Worm (Caenorhabditis elegans) whole organism, late embryonic: ENCODE results near the gene unc-79.
A peak's percentile ranks its signal among the peaks of the same experiment; 100 is the strongest.

Source experiments
- C08G9.2 ChIP-seq: sonication (generic microtip); optimal IDR thresholded peaks from 2 replicates; lab custom pipeline; 2016; ENCODE audit warnings: mild to moderate bottlenecking, missing genetic modification characterization, moderate library complexity, missing compliant biosample characterization
- C38D4.7 ChIP-seq: fragments of 200-800 bp; sonication (Bioruptor generic); optimal IDR thresholded peaks from 2 replicates; lab custom pipeline; 2018; ENCODE audit warnings: mild to moderate bottlenecking, missing genetic modification characterization, moderate library complexity, missing compliant biosample characterization
- K09A11.1 ChIP-seq: sonication (generic microtip); optimal IDR thresholded peaks from 2 replicates; lab custom pipeline; 2017; ENCODE audit warnings: antibody characterized with exemption, mild to moderate bottlenecking, missing genetic modification characterization, missing compliant biosample characterization; ENCODE audit not compliant: insufficient read depth
- T23F11.4 ChIP-seq: fragments of 200-800 bp; sonication (Bioruptor generic); optimal IDR thresholded peaks from 2 replicates; lab custom pipeline; 2018; ENCODE audit warnings: mild to moderate bottlenecking, missing genetic modification characterization, missing compliant biosample characterization
- ceh-18 ChIP-seq: sonication (generic microtip); optimal IDR thresholded peaks from 2 replicates; lab custom pipeline; 2016; ENCODE audit warnings: missing genetic modification characterization, missing compliant biosample characterization
- ceh-2 ChIP-seq: sonication (generic microtip); optimal IDR thresholded peaks from 2 replicates; lab custom pipeline; 2016; ENCODE audit warnings: missing genotype, missing genetic modification characterization, missing compliant biosample characterization
- ceh-22 ChIP-seq: sonication (generic microtip); optimal IDR thresholded peaks from 2 replicates; lab custom pipeline; 2017; ENCODE audit warnings: missing biosample characterization, missing genetic modification characterization
- ceh-34 ChIP-seq: sonication (generic microtip); optimal IDR thresholded peaks from 2 replicates; lab custom pipeline; 2016; ENCODE audit warnings: mild to moderate bottlenecking, missing genetic modification characterization, missing compliant biosample characterization
- ceh-45 ChIP-seq: fragments of 200-800 bp; sonication (Bioruptor generic); IDR thresholded peaks from 2 replicates; pipeline ENCODE4 v1.3.6; 2022; ENCODE audit warnings: missing genetic modification reagents, missing genetic modification characterization, missing compliant biosample characterization
- ceh-6 ChIP-seq: fragments of 200-800 bp; sonication (Bioruptor generic); optimal IDR thresholded peaks from 2 replicates; lab custom pipeline; 2018; ENCODE audit warnings: mild to moderate bottlenecking, missing genetic modification characterization, missing compliant biosample characterization
- che-1 ChIP-seq: sonication (generic microtip); optimal IDR thresholded peaks from 2 replicates; lab custom pipeline; 2016; ENCODE audit warnings: mild to moderate bottlenecking, missing genetic modification characterization, missing compliant biosample characterization
- dve-1 ChIP-seq: sonication (generic microtip); optimal IDR thresholded peaks from 2 replicates; lab custom pipeline; 2017; ENCODE audit warnings: antibody characterized with exemption, mild to moderate bottlenecking, missing genetic modification characterization, missing compliant biosample characterization
- elt-2 ChIP-seq: sonication (generic microtip); optimal IDR thresholded peaks from 2 replicates; lab custom pipeline; 2016; ENCODE audit warnings: missing genetic modification reagents, missing genetic modification characterization, missing compliant biosample characterization
- fax-1 ChIP-seq: sonication (generic microtip); optimal IDR thresholded peaks from 2 replicates; lab custom pipeline; 2016; ENCODE audit warnings: missing genotype, missing genetic modification characterization, missing compliant biosample characterization
- gmeb-2 ChIP-seq: sonication (generic microtip); optimal IDR thresholded peaks from 2 replicates; lab custom pipeline; 2016; ENCODE audit warnings: missing genetic modification characterization, inconsistent platforms, missing compliant biosample characterization
- hlh-13 ChIP-seq: fragments of 200-800 bp; sonication (Bioruptor generic); optimal IDR thresholded peaks from 2 replicates; lab custom pipeline; 2018; ENCODE audit warnings: mild to moderate bottlenecking, missing genetic modification characterization, missing compliant biosample characterization
- hlh-30 ChIP-seq: sonication (generic microtip); optimal IDR thresholded peaks from 2 replicates; lab custom pipeline; 2017; ENCODE audit warnings: antibody characterized with exemption, missing genetic modification characterization, missing compliant biosample characterization; ENCODE audit not compliant: insufficient read depth
- hlh-8 ChIP-seq: sonication (generic microtip); optimal IDR thresholded peaks from 2 replicates; lab custom pipeline; 2016; ENCODE audit warnings: missing genotype, missing genetic modification characterization, missing compliant biosample characterization
- madf-2 ChIP-seq: sonication (generic microtip); optimal IDR thresholded peaks from 2 replicates; lab custom pipeline; 2017; ENCODE audit warnings: missing genetic modification characterization, missing compliant biosample characterization
- nfya-1 ChIP-seq: sonication (generic microtip); optimal IDR thresholded peaks from 2 replicates; lab custom pipeline; 2017; ENCODE audit warnings: missing genetic modification characterization, mild to moderate bottlenecking, missing compliant biosample characterization, antibody characterized with exemption, moderate library complexity
- nhr-11 ChIP-seq: fragments of 150-350 bp; optimal IDR thresholded peaks from 2 replicates; lab custom pipeline; 2014; ENCODE audit warnings: missing biosample characterization, missing genetic modification characterization
- nhr-232 ChIP-seq: sonication (generic microtip); optimal IDR thresholded peaks from 2 replicates; lab custom pipeline; 2016; ENCODE audit warnings: missing genetic modification characterization, missing compliant biosample characterization
- pat-9 ChIP-seq: fragments of 200-800 bp; sonication (Bioruptor generic); optimal IDR thresholded peaks from 2 replicates; lab custom pipeline; 2018; ENCODE audit warnings: mild to moderate bottlenecking, missing genetic modification characterization, moderate library complexity, missing compliant biosample characterization
- pax-1 ChIP-seq: fragments of 150-350 bp; optimal IDR thresholded peaks from 2 replicates; lab custom pipeline; 2014; ENCODE audit warnings: missing biosample characterization, missing genetic modification characterization
- pha-2 ChIP-seq: sonication (generic microtip); optimal IDR thresholded peaks from 2 replicates; lab custom pipeline; 2017; ENCODE audit warnings: mild to moderate bottlenecking, missing genetic modification characterization, missing compliant biosample characterization
- pqm-1 ChIP-seq: sonication (generic microtip); optimal IDR thresholded peaks from 2 replicates; lab custom pipeline; 2016; ENCODE audit warnings: missing genetic modification characterization, missing compliant biosample characterization
- pros-1 ChIP-seq: fragments of 150-350 bp; optimal IDR thresholded peaks from 2 replicates; lab custom pipeline; 2014; ENCODE audit warnings: missing biosample characterization, missing genetic modification reagents, missing genetic modification characterization
- ref-2 ChIP-seq: sonication (generic microtip); optimal IDR thresholded peaks from 2 replicates; lab custom pipeline; 2016; ENCODE audit warnings: missing genetic modification characterization, missing compliant biosample characterization
- rnt-1 ChIP-seq: sonication (generic microtip); optimal IDR thresholded peaks from 2 replicates; lab custom pipeline; 2016; ENCODE audit warnings: missing genetic modification characterization, missing compliant biosample characterization
- sdc-2 ChIP-seq: sonication (generic microtip); optimal IDR thresholded peaks from 2 replicates; lab custom pipeline; 2016; ENCODE audit warnings: missing genotype, missing genetic modification characterization, missing compliant biosample characterization
- sox-4 ChIP-seq: sonication (generic microtip); optimal IDR thresholded peaks from 2 replicates; lab custom pipeline; 2017; ENCODE audit warnings: mild to moderate bottlenecking, missing genetic modification characterization, inconsistent platforms, missing compliant biosample characterization
- syd-9 ChIP-seq: sonication (generic microtip); optimal IDR thresholded peaks from 2 replicates; lab custom pipeline; 2016; ENCODE audit warnings: mild to moderate bottlenecking, missing genetic modification characterization, moderate library complexity, missing compliant biosample characterization
- tbx-2 ChIP-seq: sonication (generic microtip); optimal IDR thresholded peaks from 2 replicates; lab custom pipeline; 2016; ENCODE audit warnings: missing genetic modification characterization, missing compliant biosample characterization
- unc-3 ChIP-seq, 2 experiments: fragments of 200-800 bp in 1 of 2; sonication (Bioruptor generic) in 1 of 2; sonication (generic microtip) in 1 of 2; conservative IDR thresholded peaks in 1 of 2; optimal IDR thresholded peaks in 1 of 2; 2 replicates each; pipeline versions ENCODE4 v1.3.6 to Lab custom; 2016 to 2022; ENCODE audit warnings: missing compliant biosample characterization in 2 of 2, missing genetic modification characterization in 2 of 2, missing genetic modification reagents in 1 of 2
- unc-42 ChIP-seq: sonication (generic microtip); optimal IDR thresholded peaks from 2 replicates; lab custom pipeline; 2016; ENCODE audit warnings: missing genotype, missing genetic modification characterization, missing compliant biosample characterization
- unc-55 ChIP-seq: sonication (generic microtip); optimal IDR thresholded peaks from 2 replicates; lab custom pipeline; 2017; ENCODE audit warnings: missing biosample characterization, missing genetic modification reagents, missing genetic modification characterization
- ztf-16 ChIP-seq: sonication (generic microtip); optimal IDR thresholded peaks from 2 replicates; lab custom pipeline; 2017; ENCODE audit warnings: missing genetic modification characterization, missing compliant biosample characterization

unc-79 gene

ce11 chrIII:4098107-4098620 is 31.7 kb downstream of the unc-79 start, which contains the start of gene rei-1:
Gene rei-1 (minus strand): TSS chrIII:4098190.
- no peak for TF ChIP-seq hlh-13

- TF ChIP-seq tbx-2 (no peak), che-1 (tag; lab: Kevin White, UChicago) (no peak), nfya-1 (tag; lab: Kevin White, UChicago) (no peak), unc-3 (GFP tag; conservative IDR thresholded peaks at IDR 0.05; lab: Robert Waterston, UW) (no peak), unc-3 (tag; optimal IDR thresholded peaks at IDR 0.05; lab: Kevin White, UChicago) (no peak), ceh-6 (GFP tag; lab: Kevin White, UChicago) (no peak), ceh-2 (tag; lab: Kevin White, UChicago) (no peak), C08G9.2 (tag; lab: Kevin White, UChicago) (no peak), ref-2 (tag; lab: Kevin White, UChicago) (no peak), sdc-2 (no peak), syd-9 (tag; lab: Kevin White, UChicago) (no peak), C38D4.7 (no peak), unc-55 (no peak)
Observed at ce11 chrIII:4098751-4099150, 32.3 kb downstream of the unc-79 start.

- TF ChIP-seq dve-1 (tag; lab: Kevin White, UChicago) (peak; percentile 60), hlh-30 (tag; lab: Kevin White, UChicago) (peak; percentile 13), ceh-34 (no peak), pros-1 (tag; lab: Kevin White, UChicago) (no peak), hlh-8 (tag; lab: Kevin White, UChicago) (no peak), fax-1 (no peak), madf-2 (tag; lab: Kevin White, UChicago) (no peak), ceh-18 (peak; percentile 18), gmeb-2 (tag; lab: Kevin White, UChicago) (no peak), nhr-11 (tag; lab: Kevin White, UChicago) (no peak), ceh-22 (no peak), elt-2 (tag; lab: Kevin White, UChicago) (no peak), nhr-232 (tag; lab: Kevin White, UChicago) (no peak), pqm-1 (tag; lab: Kevin White, UChicago) (no peak), ceh-45 (GFP tag; lab: Robert Waterston, UW) (no peak), unc-55 (peak; percentile 72), T23F11.4 (no peak), pat-9 (no peak), C38D4.7 (no peak), syd-9 (tag; lab: Kevin White, UChicago) (no peak), rnt-1 (tag; lab: Kevin White, UChicago) (no peak), ref-2 (tag; lab: Kevin White, UChicago) (no peak), pha-2 (tag; lab: Kevin White, UChicago) (no peak), ztf-16 (tag; lab: Kevin White, UChicago) (no peak), K09A11.1 (no peak), sox-4 (no peak), pax-1 (tag; lab: Kevin White, UChicago) (no peak)
Observed at ce11 chrIII:4099884-4100596, 33.6 kb downstream of the unc-79 start.

- no peak for TF ChIP-seq T23F11.4
- no peak for TF ChIP-seq unc-42 (tag; lab: Kevin White, UChicago)
Observed at ce11 chrIII:4101016-4101415, 34.6 kb downstream of the unc-79 start.
